Worm (Caenorhabditis elegans): ENCODE results near the gene chs-2.

ce11 chrII:188967-189366 is 7.8 kb upstream of the chs-2 start, which contains the start of gene T01D1.5:
- TF ChIP-seq nhr-12 (tag; optimal IDR thresholded peaks at IDR 0.05) (no peak), fos-1 (tag; optimal IDR thresholded peaks at IDR 0.05) (no peak), skn-1 (tag; optimal IDR thresholded peaks at IDR 0.05) (no peak)

All from whole organism, L1 larva.